Fruit fly (Drosophila melanogaster) whole organism, pupa: ENCODE measurements around the gene CG32845.
A peak's percentile ranks its signal among the peaks of the same experiment; 100 is the strongest.

Experiments used
- CG10348 ChIP-seq: fragments of 200-800 bp; sonication (Bioruptor generic); IDR thresholded peaks from 2 replicates; pipeline ENCODE4 v1.3.6; 2022; ENCODE audit warnings: missing biosample characterization, missing genetic modification characterization
- CG12605 ChIP-seq: fragments of 200-800 bp; sonication (Bioruptor generic); IDR thresholded peaks from 2 replicates; pipeline ENCODE4 v1.3.6; 2022; ENCODE audit warnings: missing biosample characterization, missing genetic modification characterization
- CG13204 ChIP-seq: fragments of 200-800 bp; sonication (Bioruptor generic); optimal IDR thresholded peaks from 2 replicates; lab custom pipeline; 2018; ENCODE audit warnings: missing biosample characterization, mild to moderate bottlenecking, missing genetic modification characterization, moderate library complexity
- CG14655 ChIP-seq: fragments of 200-800 bp; sonication (Bioruptor generic); optimal IDR thresholded peaks from 3 replicates; lab custom pipeline; 2017; ENCODE audit warnings: mild to moderate bottlenecking, missing biosample characterization, missing genetic modification reagents, missing genetic modification characterization
- CG15710 ChIP-seq: fragments of 200-800 bp; sonication (Bioruptor generic); optimal IDR thresholded peaks from 2 replicates; lab custom pipeline; 2018; ENCODE audit warnings: missing biosample characterization, mild to moderate bottlenecking, missing genetic modification characterization, moderate library complexity
- CG17806 ChIP-seq: fragments of 200-800 bp; sonication (Bioruptor generic); optimal IDR thresholded peaks from 2 replicates; lab custom pipeline; 2018; ENCODE audit warnings: missing biosample characterization, mild to moderate bottlenecking, missing genetic modification characterization, moderate library complexity
- CG32121 ChIP-seq: fragments of 200-800 bp; sonication (Bioruptor generic); IDR thresholded peaks from 2 replicates; pipeline ENCODE4 v1.3.6; 2022; ENCODE audit warnings: missing biosample characterization, missing genetic modification characterization
- CG34367 ChIP-seq: fragments of 200-800 bp; sonication (Bioruptor generic); optimal IDR thresholded peaks from 2 replicates; lab custom pipeline; 2018; ENCODE audit warnings: missing biosample characterization, mild to moderate bottlenecking, missing genetic modification characterization
- CG4496 ChIP-seq: fragments of 200-800 bp; sonication (Bioruptor generic); IDR thresholded peaks from 3 replicates; pipeline ENCODE4 v1.3.6; 2022; ENCODE audit warnings: missing biosample characterization, missing genetic modification characterization
- CG8159 ChIP-seq: fragments of 200-800 bp; sonication (Bioruptor generic); optimal IDR thresholded peaks from 3 replicates; lab custom pipeline; 2018; ENCODE audit warnings: missing biosample characterization, mild to moderate bottlenecking, missing genetic modification characterization, moderate library complexity
- CG8301 ChIP-seq: fragments of 200-800 bp; sonication (Bioruptor generic); optimal IDR thresholded peaks from 2 replicates; lab custom pipeline; 2018; ENCODE audit warnings: missing biosample characterization, mild to moderate bottlenecking, missing genetic modification characterization
- CG9948 ChIP-seq: fragments of 200-800 bp; sonication (Bioruptor generic); optimal IDR thresholded peaks from 2 replicates; lab custom pipeline; 2018; ENCODE audit warnings: missing biosample characterization, mild to moderate bottlenecking, missing genetic modification characterization, moderate library complexity
- D1 ChIP-seq: fragments of 200-800 bp; sonication (Bioruptor generic); optimal IDR thresholded peaks from 2 replicates; lab custom pipeline; 2018; ENCODE audit warnings: missing biosample characterization, mild to moderate bottlenecking, missing genetic modification characterization, moderate library complexity
- EcR ChIP-seq: fragments of 200-800 bp; sonication (Bioruptor generic); optimal IDR thresholded peaks from 3 replicates; lab custom pipeline; 2019; ENCODE audit warnings: missing biosample characterization, missing genetic modification characterization, mild to moderate bottlenecking, moderate library complexity, missing genetic modification reagents
- Ets98B ChIP-seq: fragments of 200-800 bp; sonication (Bioruptor generic); IDR thresholded peaks from 2 replicates; pipeline ENCODE4 v1.3.6; 2022; ENCODE audit warnings: missing biosample characterization, missing genetic modification characterization
- Pif1A ChIP-seq: fragments of 200-800 bp; sonication (Bioruptor generic); optimal IDR thresholded peaks from 3 replicates; lab custom pipeline; 2016; ENCODE audit warnings: missing biosample characterization, missing genetic modification characterization
- Pif1B ChIP-seq: fragments of 200-800 bp; sonication (Bioruptor generic); optimal IDR thresholded peaks from 3 replicates; lab custom pipeline; 2016; ENCODE audit warnings: missing biosample characterization, missing genetic modification characterization
- Snoo ChIP-seq: fragments of 200-800 bp; sonication (Bioruptor generic); optimal IDR thresholded peaks from 3 replicates; lab custom pipeline; 2017; ENCODE audit warnings: missing biosample characterization, mild to moderate bottlenecking, missing genetic modification characterization, inconsistent platforms
- fd96Ca ChIP-seq: fragments of 200-800 bp; sonication (Bioruptor generic); IDR thresholded peaks from 3 replicates; pipeline ENCODE4 v1.3.6; 2022; ENCODE audit warnings: missing biosample characterization, missing genetic modification characterization
- gl ChIP-seq: fragments of 200-800 bp; sonication (Bioruptor generic); optimal IDR thresholded peaks from 2 replicates; lab custom pipeline; 2018; ENCODE audit warnings: missing biosample characterization, mild to moderate bottlenecking, missing genetic modification characterization
- rn ChIP-seq: fragments of 200-800 bp; sonication (Bioruptor generic); IDR thresholded peaks from 2 replicates; pipeline ENCODE4 v1.3.6; 2022; ENCODE audit warnings: missing biosample characterization, missing genetic modification characterization

CG32845 gene

dm6 chr3L:284253-284652 is 11.1 kb upstream of the CG32845 start:
- TF ChIP-seq CG4496 (GFP tag; lab: Robert Waterston, UW), result 0 out of 3 replicates have a peak, but pooled peaks have one; percentile 31
- TF ChIP-seq CG8301 (tag; lab: Kevin White, UChicago), result peak; percentile 28
- TF ChIP-seq Pif1A (GFP tag; lab: Kevin White, UChicago), result no peak
- no peak for TF ChIP-seq CG14655
- TF ChIP-seq CG9948, result no peak
- 0 out of 2 replicates have a peak, but pooled peaks have one; percentile 10 for TF ChIP-seq CG10348 (GFP tag; lab: Robert Waterston, UW)
- TF ChIP-seq CG12605 (GFP tag; lab: Robert Waterston, UW), result no peak
- no peak for TF ChIP-seq gl (tag; lab: Kevin White, UChicago)
- TF ChIP-seq CG8159, result no peak
- peak; percentile 82 for TF ChIP-seq EcR (GFP tag; lab: Kevin White, UChicago)

- TF ChIP-seq CG14655 (no peak), CG32121 (no peak), CG4496 (GFP tag; lab: Robert Waterston, UW) (peak; percentile 57; the same call in 2 of the 3 replicates), CG8159 (no peak), rn (GFP tag; lab: Robert Waterston, UW) (no peak), Snoo (tag; lab: Kevin White, UChicago) (no peak), EcR (GFP tag; lab: Kevin White, UChicago) (peak; percentile 58), CG34367 (tag; lab: Kevin White, UChicago) (no peak), CG10348 (GFP tag; lab: Robert Waterston, UW) (no peak), CG12605 (GFP tag; lab: Robert Waterston, UW) (peak; percentile 45; the same call in 1 of the 2 replicates), CG13204 (GFP tag; lab: Kevin White, UChicago) (peak; percentile 87), Pif1B (GFP tag; lab: Kevin White, UChicago) (no peak), Ets98B (peak; percentile 18; the same call in 1 of the 2 replicates), Pif1A (GFP tag; lab: Kevin White, UChicago) (no peak)
These were observed 9.1 kb upstream of the CG32845 start for dm6 chr3L:282276-282675.

- TF ChIP-seq CG15710 (no peak), CG9948 (no peak), gl (tag; lab: Kevin White, UChicago) (no peak), CG8159 (no peak), CG4496 (GFP tag; lab: Robert Waterston, UW) (no peak), Ets98B (no peak), CG32121 (no peak), CG10348 (GFP tag; lab: Robert Waterston, UW) (no peak), Pif1B (GFP tag; lab: Kevin White, UChicago) (no peak), CG13204 (GFP tag; lab: Kevin White, UChicago) (no peak), CG14655 (no peak), CG8301 (tag; lab: Kevin White, UChicago) (no peak), CG34367 (tag; lab: Kevin White, UChicago) (no peak), EcR (GFP tag; lab: Kevin White, UChicago) (no peak), Pif1A (GFP tag; lab: Kevin White, UChicago) (no peak), Snoo (tag; lab: Kevin White, UChicago) (no peak), CG17806 (tag; lab: Kevin White, UChicago) (no peak), fd96Ca (no peak), CG12605 (GFP tag; lab: Robert Waterston, UW) (no peak), D1 (tag; lab: Kevin White, UChicago) (no peak)
These were observed 3.7 kb upstream of the CG32845 start, which contains the start of gene RhoGEF3 for dm6 chr3L:276736-277487. TSS of gene RhoGEF3 (plus strand) at chr3L:277437.

- TF ChIP-seq D1 (tag; lab: Kevin White, UChicago), result no peak
- no peak for TF ChIP-seq CG8301 (tag; lab: Kevin White, UChicago)
- TF ChIP-seq Pif1B (GFP tag; lab: Kevin White, UChicago), result no peak
- TF ChIP-seq CG12605 (GFP tag; lab: Robert Waterston, UW), result no peak
- no peak for TF ChIP-seq EcR (GFP tag; lab: Kevin White, UChicago)
- no peak for TF ChIP-seq CG13204 (GFP tag; lab: Kevin White, UChicago)
- TF ChIP-seq CG9948, result no peak
- TF ChIP-seq CG17806 (tag; lab: Kevin White, UChicago), result no peak
- TF ChIP-seq CG10348 (GFP tag; lab: Robert Waterston, UW), result no peak
- no peak for TF ChIP-seq CG15710
- TF ChIP-seq CG34367 (tag; lab: Kevin White, UChicago), result no peak
- no peak for TF ChIP-seq CG4496 (GFP tag; lab: Robert Waterston, UW)
- TF ChIP-seq gl (tag; lab: Kevin White, UChicago), result no peak
- TF ChIP-seq Snoo (tag; lab: Kevin White, UChicago), result no peak
- TF ChIP-seq fd96Ca, result no peak
These were observed 1.7 kb upstream of the CG32845 start, which contains the start of gene ttm2 for dm6 chr3L:274855-275254. TSS of gene ttm2 (plus strand) at chr3L:275155.

dm6 chr3L:271501-272249 is 1.5 kb downstream of the CG32845 start:
- TF ChIP-seq CG17806 (tag; lab: Kevin White, UChicago) (no peak), Pif1A (GFP tag; lab: Kevin White, UChicago) (no peak), EcR (GFP tag; lab: Kevin White, UChicago) (peak; percentile 89), Ets98B (peak; percentile 50; the same call in 1 of the 2 replicates), Snoo (tag; lab: Kevin White, UChicago) (no peak), gl (tag; lab: Kevin White, UChicago) (no peak), CG8159 (no peak), CG34367 (tag; lab: Kevin White, UChicago) (no peak), Pif1B (GFP tag; lab: Kevin White, UChicago) (no peak), fd96Ca (no peak; the same call in 2 of the 3 replicates), CG15710 (no peak), CG12605 (GFP tag; lab: Robert Waterston, UW) (peak; percentile 47; the same call in 1 of the 2 replicates), CG13204 (GFP tag; lab: Kevin White, UChicago) (peak; percentile 22), CG8301 (tag; lab: Kevin White, UChicago) (no peak), rn (GFP tag; lab: Robert Waterston, UW) (no peak), CG14655 (no peak), CG32121 (no peak), CG10348 (GFP tag; lab: Robert Waterston, UW) (no peak)
